Fruit fly (Drosophila melanogaster) whole organism, embryonic: ENCODE data around the gene Ube3a.
A peak's percentile ranks its signal among the peaks of the same experiment; 100 is the strongest.

Experiments used
- Atf-2 ChIP-seq: fragments of 200-800 bp; sonication (Bioruptor generic); optimal IDR thresholded peaks from 2 replicates; lab custom pipeline; 2016; ENCODE audit warnings: missing biosample characterization, missing genetic modification characterization
- Blimp-1 ChIP-seq: fragments of 200-800 bp; sonication (Bioruptor generic); optimal IDR thresholded peaks from 3 replicates; lab custom pipeline; 2018; ENCODE audit warnings: missing biosample characterization, missing genetic modification characterization, mild to moderate bottlenecking, moderate library complexity, missing genetic modification reagents
- CG10431 ChIP-seq: fragments of 200-800 bp; sonication (Bioruptor generic); optimal IDR thresholded peaks from 3 replicates; lab custom pipeline; 2018; ENCODE audit warnings: missing biosample characterization, mild to moderate bottlenecking, missing genetic modification characterization
- CG10654 ChIP-seq: fragments of 200-800 bp; sonication (Bioruptor generic); optimal IDR thresholded peaks from 2 replicates; lab custom pipeline; 2016; ENCODE audit warnings: missing biosample characterization, missing genetic modification characterization
- CG13296 ChIP-seq: fragments of 200-800 bp; sonication (Bioruptor generic); optimal IDR thresholded peaks from 3 replicates; lab custom pipeline; 2018; ENCODE audit warnings: missing biosample characterization, mild to moderate bottlenecking, missing genetic modification characterization
- CG14710 ChIP-seq: fragments of 200-800 bp; sonication (Bioruptor generic); optimal IDR thresholded peaks from 3 replicates; lab custom pipeline; 2019; ENCODE audit warnings: missing biosample characterization, mild to moderate bottlenecking, missing genetic modification characterization, moderate library complexity
- CG15479 ChIP-seq: fragments of 200-800 bp; sonication (Bioruptor generic); optimal IDR thresholded peaks from 3 replicates; lab custom pipeline; 2019; ENCODE audit warnings: missing biosample characterization, mild to moderate bottlenecking, missing genetic modification characterization, moderate library complexity
- CG15601 ChIP-seq: fragments of 200-800 bp; sonication (Bioruptor generic); optimal IDR thresholded peaks from 3 replicates; lab custom pipeline; 2019; ENCODE audit warnings: missing biosample characterization, mild to moderate bottlenecking, missing genetic modification characterization, moderate library complexity
- CG17359 ChIP-seq: fragments of 200-800 bp; sonication (Bioruptor generic); optimal IDR thresholded peaks from 3 replicates; lab custom pipeline; 2018; ENCODE audit warnings: missing biosample characterization, mild to moderate bottlenecking, missing genetic modification characterization, moderate library complexity
- CG18764 ChIP-seq: fragments of 200-800 bp; sonication (Bioruptor generic); optimal IDR thresholded peaks from 3 replicates; lab custom pipeline; 2016; ENCODE audit warnings: missing biosample characterization, missing genetic modification characterization
- CG2129 ChIP-seq: fragments of 200-800 bp; sonication (Bioruptor generic); IDR thresholded peaks from 2 replicates; pipeline ENCODE4 v1.3.6; 2022; ENCODE audit warnings: missing biosample characterization, missing genetic modification characterization; ENCODE audit not compliant: partially characterized antibody
- CG34224 ChIP-seq: fragments of 200-800 bp; sonication (Bioruptor generic); IDR thresholded peaks from 3 replicates; pipeline ENCODE4 v1.3.6; 2022; ENCODE audit warnings: missing biosample characterization, missing genetic modification characterization; ENCODE audit not compliant: partially characterized antibody
- CG4282 ChIP-seq: fragments of 200-800 bp; sonication (Bioruptor generic); optimal IDR thresholded peaks from 2 replicates; lab custom pipeline; 2016; ENCODE audit warnings: missing biosample characterization, missing genetic modification characterization
- CG4360 ChIP-seq: fragments of 200-800 bp; sonication (Bioruptor generic); IDR thresholded peaks from 2 replicates; pipeline ENCODE4 v1.3.6; 2022; ENCODE audit warnings: missing biosample characterization, missing genetic modification characterization
- CG5953 ChIP-seq: fragments of 200-800 bp; sonication (Bioruptor generic); IDR thresholded peaks from 2 replicates; pipeline ENCODE4 v1.3.6; 2022; ENCODE audit warnings: missing biosample characterization, missing genetic modification characterization
- CG6654 ChIP-seq: fragments of 200-800 bp; sonication (Bioruptor generic); optimal IDR thresholded peaks from 2 replicates; lab custom pipeline; 2017; ENCODE audit warnings: missing biosample characterization, mild to moderate bottlenecking, missing genetic modification characterization
- CG6854 ChIP-seq: fragments of 200-800 bp; sonication (Bioruptor generic); optimal IDR thresholded peaks from 3 replicates; lab custom pipeline; 2017; ENCODE audit warnings: missing biosample characterization, mild to moderate bottlenecking, missing genetic modification characterization
- CG7556 ChIP-seq: fragments of 200-800 bp; sonication (Bioruptor generic); optimal IDR thresholded peaks from 2 replicates; lab custom pipeline; 2017; ENCODE audit warnings: missing biosample characterization, mild to moderate bottlenecking, missing genetic modification characterization
- CHES-1-like ChIP-seq: fragments of 200-800 bp; sonication (Bioruptor generic); optimal IDR thresholded peaks from 2 replicates; lab custom pipeline; 2016; ENCODE audit warnings: missing biosample characterization, missing genetic modification characterization
- CoRest ChIP-seq: fragments of 200-800 bp; sonication (Bioruptor generic); optimal IDR thresholded peaks from 3 replicates; lab custom pipeline; 2018; ENCODE audit warnings: missing biosample characterization, mild to moderate bottlenecking, missing genetic modification characterization, moderate library complexity
- Gug ChIP-seq: fragments of 200-800 bp; sonication (Bioruptor generic); IDR thresholded peaks from 4 replicates; pipeline ENCODE4 v1.3.6; 2022; ENCODE audit warnings: missing biosample characterization, missing genetic modification characterization
- HLH3B ChIP-seq: fragments of 200-800 bp; sonication (Bioruptor generic); IDR thresholded peaks from 2 replicates; pipeline ENCODE4 v1.3.6; 2022; ENCODE audit warnings: missing biosample characterization, missing genetic modification characterization
- Nf-YB ChIP-seq: fragments of 200-800 bp; sonication (Bioruptor generic); optimal IDR thresholded peaks from 3 replicates; lab custom pipeline; 2019; ENCODE audit warnings: missing biosample characterization, mild to moderate bottlenecking, missing genetic modification characterization, moderate library complexity
- Nf-YC ChIP-seq: fragments of 200-800 bp; optimal IDR thresholded peaks from 3 replicates; lab custom pipeline; 2019; ENCODE audit warnings: missing biosample characterization, mild to moderate bottlenecking, missing genetic modification characterization, moderate library complexity
- Oaz ChIP-seq: fragments of 200-800 bp; sonication (Bioruptor generic); IDR thresholded peaks from 2 replicates; pipeline ENCODE4 v1.3.6; 2022; ENCODE audit warnings: missing biosample characterization, missing genetic modification characterization
- Opbp ChIP-seq: fragments of 200-800 bp; sonication (Bioruptor generic); IDR thresholded peaks from 3 replicates; pipeline ENCODE4 v1.3.6; 2022; ENCODE audit warnings: missing biosample characterization, missing genetic modification characterization; ENCODE audit not compliant: partially characterized antibody
- Rfx ChIP-seq: fragments of 200-800 bp; sonication (Bioruptor generic); IDR thresholded peaks from 2 replicates; pipeline ENCODE4 v1.3.6; 2022; ENCODE audit warnings: missing biosample characterization, missing genetic modification characterization
- Spps ChIP-seq: fragments of 200-800 bp; sonication (Bioruptor generic); optimal IDR thresholded peaks from 2 replicates; lab custom pipeline; 2018; ENCODE audit warnings: missing biosample characterization, mild to moderate bottlenecking, missing genetic modification characterization
- Stat92E ChIP-seq, 3 experiments: fragments of >200 bp in 2 of 3; fragments of 200-800 bp in 1 of 3; sonication (Bioruptor generic) in 1 of 3; optimal IDR thresholded peaks; 2 replicates each; lab custom pipeline; 2017 to 2019; ENCODE audit warnings: missing biosample characterization in 3 of 3, missing genetic modification characterization in 3 of 3, mild to moderate bottlenecking in 1 of 3, moderate library complexity in 1 of 3
- bigmax ChIP-seq: fragments of 200-800 bp; sonication (Bioruptor generic); optimal IDR thresholded peaks from 2 replicates; lab custom pipeline; 2018; ENCODE audit warnings: missing biosample characterization, mild to moderate bottlenecking, missing genetic modification characterization
- br ChIP-seq: fragments of >200 bp; optimal IDR thresholded peaks from 2 replicates; lab custom pipeline; 2017
- cwo ChIP-seq: fragments of 200-800 bp; sonication (Bioruptor generic); optimal IDR thresholded peaks from 3 replicates; lab custom pipeline; 2017; ENCODE audit warnings: missing biosample characterization, missing genetic modification characterization, mild to moderate bottlenecking, moderate library complexity, missing genetic modification reagents
- disco-r ChIP-seq: fragments of 200-800 bp; sonication (Bioruptor generic); optimal IDR thresholded peaks from 2 replicates; lab custom pipeline; 2016; ENCODE audit warnings: missing biosample characterization, missing genetic modification characterization
- dmrt99B ChIP-seq: fragments of 200-800 bp; sonication (Bioruptor generic); optimal IDR thresholded peaks from 2 replicates; lab custom pipeline; 2018; ENCODE audit warnings: missing biosample characterization, mild to moderate bottlenecking, missing genetic modification characterization, moderate library complexity
- dpn ChIP-seq, 2 experiments: fragments of 200-800 bp; sonication (Bioruptor generic); optimal IDR thresholded peaks; 3 replicates each; lab custom pipeline; 2016; ENCODE audit warnings: missing biosample characterization in 2 of 2, missing genetic modification characterization in 2 of 2
- dysf ChIP-seq: fragments of 200-800 bp; sonication (Bioruptor generic); IDR thresholded peaks from 3 replicates; pipeline ENCODE4 v1.3.6; 2022; ENCODE audit warnings: missing biosample characterization, missing genetic modification characterization
- gem ChIP-seq: fragments of 200-800 bp; sonication (Bioruptor generic); optimal IDR thresholded peaks from 2 replicates; lab custom pipeline; 2019; ENCODE audit warnings: missing biosample characterization, mild to moderate bottlenecking, missing genetic modification characterization, moderate library complexity
- grau ChIP-seq: fragments of 200-800 bp; optimal IDR thresholded peaks from 3 replicates; lab custom pipeline; 2019; ENCODE audit warnings: missing biosample characterization, mild to moderate bottlenecking, missing genetic modification characterization, moderate library complexity
- kay ChIP-seq: fragments of 200-800 bp; sonication (Bioruptor generic); optimal IDR thresholded peaks from 2 replicates; lab custom pipeline; 2016; ENCODE audit warnings: missing biosample characterization, missing genetic modification characterization
- lilli ChIP-seq: fragments of 200-800 bp; sonication (Bioruptor generic); optimal IDR thresholded peaks from 3 replicates; lab custom pipeline; 2016; ENCODE audit warnings: missing biosample characterization, missing genetic modification characterization
- luna ChIP-seq: fragments of 200-800 bp; sonication (Bioruptor generic); optimal IDR thresholded peaks from 2 replicates; lab custom pipeline; 2016; ENCODE audit warnings: missing biosample characterization, missing genetic modification characterization
- p53 ChIP-seq: fragments of 200-800 bp; sonication (Bioruptor generic); optimal IDR thresholded peaks from 2 replicates; lab custom pipeline; 2016; ENCODE audit warnings: missing biosample characterization, missing genetic modification characterization
- pfk ChIP-seq: fragments of 200-800 bp; sonication (Bioruptor generic); optimal IDR thresholded peaks from 2 replicates; lab custom pipeline; 2018; ENCODE audit warnings: missing biosample characterization, mild to moderate bottlenecking, missing genetic modification characterization, moderate library complexity
- slou ChIP-seq: fragments of 200-800 bp; sonication (Bioruptor generic); optimal IDR thresholded peaks from 3 replicates; lab custom pipeline; 2016; ENCODE audit warnings: missing biosample characterization, missing genetic modification characterization
- so ChIP-seq: fragments of 200-800 bp; sonication (Bioruptor generic); IDR thresholded peaks from 3 replicates; pipeline ENCODE4 v1.3.6; 2022; ENCODE audit warnings: missing biosample characterization, missing genetic modification characterization
- sug ChIP-seq: fragments of 200-800 bp; optimal IDR thresholded peaks from 2 replicates; lab custom pipeline; 2019; ENCODE audit warnings: missing biosample characterization, mild to moderate bottlenecking, missing genetic modification characterization, moderate library complexity
- trem ChIP-seq: fragments of 200-800 bp; optimal IDR thresholded peaks from 3 replicates; lab custom pipeline; 2019; ENCODE audit warnings: missing biosample characterization, mild to moderate bottlenecking, missing genetic modification characterization, moderate library complexity
- zen ChIP-seq: fragments of 200-800 bp; sonication (Bioruptor generic); optimal IDR thresholded peaks from 3 replicates; lab custom pipeline; 2018; ENCODE audit warnings: missing biosample characterization, mild to moderate bottlenecking, missing genetic modification characterization, moderate library complexity
- zf30C ChIP-seq: fragments of 200-800 bp; sonication (Bioruptor generic); optimal IDR thresholded peaks from 3 replicates; lab custom pipeline; 2018; ENCODE audit warnings: missing biosample characterization, mild to moderate bottlenecking, missing genetic modification characterization

Gene Ube3a

dm6 chr3L:11197291-11198021 is 12.9 kb downstream of the Ube3a start, which contains the start of gene GlcAT-P (continued):
- TF ChIP-seq Nf-YB (GFP tag; lab: Kevin White, UChicago) (peak; percentile 59), CG4282 (GFP tag; lab: Kevin White, UChicago) (no peak), Rfx (GFP tag; lab: Robert Waterston, UW) (peak; percentile 75), so (GFP tag; lab: Robert Waterston, UW) (0 out of 3 replicates have a peak, but pooled peaks have one; percentile 41), zf30C (GFP tag; lab: Kevin White, UChicago) (peak; percentile 92), CG6654 (GFP tag; lab: Kevin White, UChicago) (peak; percentile 3), dpn (GFP tag; optimal IDR thresholded peaks at IDR 0.05; lab: Kevin White, UChicago) (peak in 1 of 2 experiments; percentile 58), Nf-YC (tag; lab: Kevin White, UChicago) (peak; percentile 71), cwo (GFP tag; lab: Kevin White, UChicago) (peak; percentile 61), CG2129 (GFP tag; lab: Robert Waterston, UW) (no peak), trem (tag; lab: Kevin White, UChicago) (peak; percentile 38), disco-r (GFP tag; lab: Kevin White, UChicago) (no peak), sug (tag; lab: Kevin White, UChicago) (peak; percentile 83), CG17359 (tag; lab: Kevin White, UChicago) (peak; percentile 50), Stat92E (GFP tag; optimal IDR thresholded peaks at IDR 0.05; lab: Kevin White, UChicago) (no peak), CG15601 (tag; lab: Kevin White, UChicago) (peak; percentile 63), CG10431 (GFP tag; lab: Kevin White, UChicago) (no peak), Spps (tag; lab: Kevin White, UChicago) (no peak), gem (tag; lab: Kevin White, UChicago) (peak; percentile 91), dmrt99B (tag; lab: Kevin White, UChicago) (peak; percentile 75), luna (GFP tag; lab: Kevin White, UChicago) (no peak), Opbp (GFP tag; lab: Robert Waterston, UW) (no peak), CG34224 (GFP tag; lab: Robert Waterston, UW) (no peak), CG15479 (GFP tag; lab: Kevin White, UChicago) (peak; percentile 15), CG13296 (GFP tag; lab: Kevin White, UChicago) (peak; percentile 75), slou (GFP tag; lab: Kevin White, UChicago) (peak; percentile 11), dysf (GFP tag; lab: Robert Waterston, UW) (peak; percentile 71; the same call in 2 of the 3 replicates), lilli (peak; percentile 27), CG5953 (GFP tag; lab: Robert Waterston, UW) (no peak), Oaz (GFP tag; lab: Robert Waterston, UW) (peak; percentile 43), grau (peak; percentile 89), zen (tag; lab: Kevin White, UChicago) (peak; percentile 4), CG4360 (GFP tag; lab: Robert Waterston, UW) (no peak), Gug (GFP tag; lab: Robert Waterston, UW) (no peak), pfk (no peak), CG7556 (GFP tag; lab: Kevin White, UChicago) (peak; percentile 91), bigmax (GFP tag; lab: Kevin White, UChicago) (no peak), kay (GFP tag; lab: Kevin White, UChicago) (peak; percentile 24), CG14710 (tag; lab: Kevin White, UChicago) (peak; percentile 75), Blimp-1 (peak; percentile 78), br (lab: Kevin White, UChicago) (no peak), CG18764 (GFP tag; lab: Kevin White, UChicago) (no peak), Atf-2 (GFP tag; lab: Kevin White, UChicago) (no peak), p53 (GFP tag; lab: Kevin White, UChicago) (no peak), CG10654 (GFP tag; lab: Kevin White, UChicago) (no peak), HLH3B (peak; percentile 65), CoRest (peak; percentile 84), CHES-1-like (GFP tag; lab: Kevin White, UChicago) (no peak), CG6854 (no peak)
